Fruit fly (Drosophila melanogaster) whole organism, pupa: ENCODE results near the gene SP.
A peak's percentile ranks its signal among the peaks of the same experiment; 100 is the strongest.

ENCODE experiments used
- CG10348 ChIP-seq: fragments of 200-800 bp; sonication (Bioruptor generic); IDR thresholded peaks from 2 replicates; pipeline ENCODE4 v1.3.6; 2022; ENCODE audit warnings: missing biosample characterization, missing genetic modification characterization
- CG12605 ChIP-seq: fragments of 200-800 bp; sonication (Bioruptor generic); IDR thresholded peaks from 2 replicates; pipeline ENCODE4 v1.3.6; 2022; ENCODE audit warnings: missing biosample characterization, missing genetic modification characterization
- CG13204 ChIP-seq: fragments of 200-800 bp; sonication (Bioruptor generic); optimal IDR thresholded peaks from 2 replicates; lab custom pipeline; 2018; ENCODE audit warnings: missing biosample characterization, mild to moderate bottlenecking, missing genetic modification characterization, moderate library complexity
- CG14655 ChIP-seq: fragments of 200-800 bp; sonication (Bioruptor generic); optimal IDR thresholded peaks from 3 replicates; lab custom pipeline; 2017; ENCODE audit warnings: mild to moderate bottlenecking, missing biosample characterization, missing genetic modification reagents, missing genetic modification characterization
- CG15710 ChIP-seq: fragments of 200-800 bp; sonication (Bioruptor generic); optimal IDR thresholded peaks from 2 replicates; lab custom pipeline; 2018; ENCODE audit warnings: missing biosample characterization, mild to moderate bottlenecking, missing genetic modification characterization, moderate library complexity
- CG17806 ChIP-seq: fragments of 200-800 bp; sonication (Bioruptor generic); optimal IDR thresholded peaks from 2 replicates; lab custom pipeline; 2018; ENCODE audit warnings: missing biosample characterization, mild to moderate bottlenecking, missing genetic modification characterization, moderate library complexity
- CG32121 ChIP-seq: fragments of 200-800 bp; sonication (Bioruptor generic); IDR thresholded peaks from 2 replicates; pipeline ENCODE4 v1.3.6; 2022; ENCODE audit warnings: missing biosample characterization, missing genetic modification characterization
- CG34367 ChIP-seq: fragments of 200-800 bp; sonication (Bioruptor generic); optimal IDR thresholded peaks from 2 replicates; lab custom pipeline; 2018; ENCODE audit warnings: missing biosample characterization, mild to moderate bottlenecking, missing genetic modification characterization
- CG4496 ChIP-seq: fragments of 200-800 bp; sonication (Bioruptor generic); IDR thresholded peaks from 3 replicates; pipeline ENCODE4 v1.3.6; 2022; ENCODE audit warnings: missing biosample characterization, missing genetic modification characterization
- CG8159 ChIP-seq: fragments of 200-800 bp; sonication (Bioruptor generic); optimal IDR thresholded peaks from 3 replicates; lab custom pipeline; 2018; ENCODE audit warnings: missing biosample characterization, mild to moderate bottlenecking, missing genetic modification characterization, moderate library complexity
- CG8301 ChIP-seq: fragments of 200-800 bp; sonication (Bioruptor generic); optimal IDR thresholded peaks from 2 replicates; lab custom pipeline; 2018; ENCODE audit warnings: missing biosample characterization, mild to moderate bottlenecking, missing genetic modification characterization
- CG9948 ChIP-seq: fragments of 200-800 bp; sonication (Bioruptor generic); optimal IDR thresholded peaks from 2 replicates; lab custom pipeline; 2018; ENCODE audit warnings: missing biosample characterization, mild to moderate bottlenecking, missing genetic modification characterization, moderate library complexity
- D1 ChIP-seq: fragments of 200-800 bp; sonication (Bioruptor generic); optimal IDR thresholded peaks from 2 replicates; lab custom pipeline; 2018; ENCODE audit warnings: missing biosample characterization, mild to moderate bottlenecking, missing genetic modification characterization, moderate library complexity
- EcR ChIP-seq: fragments of 200-800 bp; sonication (Bioruptor generic); optimal IDR thresholded peaks from 3 replicates; lab custom pipeline; 2019; ENCODE audit warnings: missing biosample characterization, missing genetic modification characterization, mild to moderate bottlenecking, moderate library complexity, missing genetic modification reagents
- Ets98B ChIP-seq: fragments of 200-800 bp; sonication (Bioruptor generic); IDR thresholded peaks from 2 replicates; pipeline ENCODE4 v1.3.6; 2022; ENCODE audit warnings: missing biosample characterization, missing genetic modification characterization
- Pif1A ChIP-seq: fragments of 200-800 bp; sonication (Bioruptor generic); optimal IDR thresholded peaks from 3 replicates; lab custom pipeline; 2016; ENCODE audit warnings: missing biosample characterization, missing genetic modification characterization
- Pif1B ChIP-seq: fragments of 200-800 bp; sonication (Bioruptor generic); optimal IDR thresholded peaks from 3 replicates; lab custom pipeline; 2016; ENCODE audit warnings: missing biosample characterization, missing genetic modification characterization
- Snoo ChIP-seq: fragments of 200-800 bp; sonication (Bioruptor generic); optimal IDR thresholded peaks from 3 replicates; lab custom pipeline; 2017; ENCODE audit warnings: missing biosample characterization, mild to moderate bottlenecking, missing genetic modification characterization, inconsistent platforms
- fd96Ca ChIP-seq: fragments of 200-800 bp; sonication (Bioruptor generic); IDR thresholded peaks from 3 replicates; pipeline ENCODE4 v1.3.6; 2022; ENCODE audit warnings: missing biosample characterization, missing genetic modification characterization
- gl ChIP-seq: fragments of 200-800 bp; sonication (Bioruptor generic); optimal IDR thresholded peaks from 2 replicates; lab custom pipeline; 2018; ENCODE audit warnings: missing biosample characterization, mild to moderate bottlenecking, missing genetic modification characterization
- rn ChIP-seq: fragments of 200-800 bp; sonication (Bioruptor generic); IDR thresholded peaks from 2 replicates; pipeline ENCODE4 v1.3.6; 2022; ENCODE audit warnings: missing biosample characterization, missing genetic modification characterization

SP gene

dm6 chr3L:13301335-13301734 is at the start of gene SP:
SP (plus strand) TSS chr3L:13301635.
- TF ChIP-seq Snoo (tag; lab: Kevin White, UChicago) (no peak), CG14655 (GFP tag; lab: Kevin White, UChicago) (no peak), gl (no peak), CG17806 (tag; lab: Kevin White, UChicago) (no peak), Ets98B (no peak), D1 (tag; lab: Kevin White, UChicago) (no peak), CG10348 (no peak), CG12605 (no peak), CG32121 (no peak), CG15710 (no peak), EcR (no peak), CG8301 (tag; lab: Kevin White, UChicago) (no peak), rn (GFP tag; lab: Robert Waterston, UW) (no peak), Pif1B (GFP tag; lab: Kevin White, UChicago) (no peak), CG34367 (tag; lab: Kevin White, UChicago) (no peak), CG13204 (GFP tag; lab: Kevin White, UChicago) (no peak), CG8159 (tag; lab: Kevin White, UChicago) (no peak), CG4496 (GFP tag; lab: Robert Waterston, UW) (no peak), CG9948 (tag; lab: Kevin White, UChicago) (no peak), fd96Ca (GFP tag; lab: Robert Waterston, UW) (no peak)
- TF ChIP-seq, all 21 proteins: peak for 0

DNA sequence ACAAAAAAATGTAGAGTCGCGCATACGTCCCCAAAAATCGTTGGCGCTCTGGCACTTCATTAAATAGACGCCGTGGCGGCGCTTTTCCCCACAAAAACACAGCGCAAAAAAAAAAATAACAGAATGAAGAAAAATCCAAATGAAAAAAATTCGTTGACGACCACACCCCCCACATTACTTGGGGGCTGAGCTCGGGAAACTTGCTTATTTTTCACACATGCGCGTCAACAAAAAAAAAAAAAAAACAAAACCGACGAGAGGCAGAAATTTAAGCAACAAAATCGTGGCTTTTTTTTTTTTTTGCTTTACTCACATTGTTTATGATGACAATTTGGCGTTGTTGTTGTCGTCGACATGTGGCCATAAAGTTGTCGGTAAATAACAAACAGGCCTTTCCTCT is 49.6 kb upstream of the SP start:
- TF ChIP-seq Ets98B = peak; percentile 43; the same call in 1 of the 2 replicates
- peak; percentile 61 for TF ChIP-seq fd96Ca (GFP tag; lab: Robert Waterston, UW)
- TF ChIP-seq CG17806 (tag; lab: Kevin White, UChicago) = no peak
- 0 out of 2 replicates have a peak, but pooled peaks have one; percentile 37 for TF ChIP-seq CG12605
- TF ChIP-seq CG15710 = no peak
- TF ChIP-seq CG32121 = peak; percentile 48; the same call in 1 of the 2 replicates

DNA sequence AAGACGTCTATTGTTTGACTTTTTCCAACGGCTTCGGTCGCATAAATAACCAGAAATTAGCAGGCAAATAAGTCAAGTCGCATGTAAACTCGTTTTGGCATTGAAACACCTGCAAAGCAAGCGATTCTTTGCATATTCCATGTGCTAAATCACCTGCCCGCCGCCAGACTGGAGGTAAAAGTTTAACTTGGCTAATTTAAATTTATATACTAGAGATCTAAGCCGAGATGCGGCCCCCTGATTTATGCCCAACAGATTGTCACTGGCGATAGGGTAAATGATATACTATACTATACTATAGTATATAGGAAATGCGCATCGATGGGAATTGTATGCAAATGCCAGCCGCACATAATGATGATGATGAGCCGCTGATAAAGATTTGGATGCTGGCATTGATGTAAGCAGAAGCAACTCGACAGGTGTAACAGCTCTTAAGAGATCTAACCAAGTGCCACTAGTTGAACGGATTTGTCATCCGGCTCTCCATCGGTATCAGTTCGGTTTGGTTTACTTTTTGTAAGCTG is 48.4 kb upstream of the SP start:
- TF ChIP-seq CG10348 (no peak), Pif1B (GFP tag; lab: Kevin White, UChicago) (no peak), fd96Ca (GFP tag; lab: Robert Waterston, UW) (no peak), Pif1A (no peak), CG15710 (no peak)

DNA sequence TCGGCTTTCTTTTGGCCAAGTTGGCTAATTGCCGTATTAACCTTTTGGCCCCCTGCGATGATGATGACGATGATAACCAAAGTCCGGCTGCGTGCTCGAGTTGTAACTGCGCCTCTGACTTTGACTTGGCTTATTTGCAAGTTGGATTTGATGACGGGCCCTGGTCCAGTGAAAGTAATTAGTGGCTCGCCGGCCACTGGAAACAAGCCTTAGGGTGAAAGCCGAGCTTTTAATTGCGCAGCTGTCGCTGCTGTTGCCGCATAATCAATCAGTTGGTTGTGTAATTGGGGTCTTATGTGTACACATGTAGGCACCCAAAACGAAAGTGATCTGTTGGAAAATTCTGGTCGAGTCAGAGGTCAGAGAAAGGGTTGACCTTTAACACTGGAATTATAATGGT is 47.2 kb upstream of the SP start:
- TF ChIP-seq CG17806 (tag; lab: Kevin White, UChicago) = no peak
- TF ChIP-seq CG10348 = no peak
- no peak for TF ChIP-seq Ets98B
- TF ChIP-seq CG15710 = no peak
- TF ChIP-seq Pif1A = no peak
- TF ChIP-seq rn (GFP tag; lab: Robert Waterston, UW) = no peak
- no peak for TF ChIP-seq CG9948 (tag; lab: Kevin White, UChicago)
- no peak for TF ChIP-seq CG8159 (tag; lab: Kevin White, UChicago)
- TF ChIP-seq gl = no peak
- TF ChIP-seq Snoo (tag; lab: Kevin White, UChicago) = no peak
- TF ChIP-seq fd96Ca (GFP tag; lab: Robert Waterston, UW) = no peak

dm6 chr3L:13255393-13256078 is 45.9 kb upstream of the SP start:
- TF ChIP-seq CG9948 (tag; lab: Kevin White, UChicago) = no peak
- TF ChIP-seq CG15710 = no peak
- no peak for TF ChIP-seq Pif1B (GFP tag; lab: Kevin White, UChicago)
- no peak for TF ChIP-seq rn (GFP tag; lab: Robert Waterston, UW)
- TF ChIP-seq CG32121 = no peak
- peak; percentile 17 for TF ChIP-seq D1 (tag; lab: Kevin White, UChicago)
- no peak for TF ChIP-seq CG8301 (tag; lab: Kevin White, UChicago)
- TF ChIP-seq CG10348 = no peak
- TF ChIP-seq CG17806 (tag; lab: Kevin White, UChicago) = no peak
- TF ChIP-seq CG13204 (GFP tag; lab: Kevin White, UChicago) = peak; percentile 17
- no peak for TF ChIP-seq CG12605
- TF ChIP-seq CG14655 (GFP tag; lab: Kevin White, UChicago) = peak; percentile 40
- no peak for TF ChIP-seq CG8159 (tag; lab: Kevin White, UChicago)
- no peak for TF ChIP-seq Snoo (tag; lab: Kevin White, UChicago)
- TF ChIP-seq Pif1A = no peak
- peak; percentile 32 for TF ChIP-seq EcR
- 0 out of 3 replicates have a peak, but pooled peaks have one; percentile 30 for TF ChIP-seq fd96Ca (GFP tag; lab: Robert Waterston, UW)
- TF ChIP-seq CG4496 (GFP tag; lab: Robert Waterston, UW) = 0 out of 3 replicates have a peak, but pooled peaks have one; percentile 27

dm6 chr3L:13256159-13256558 is 45.3 kb upstream of the SP start:
- no peak for TF ChIP-seq gl
- TF ChIP-seq D1 (tag; lab: Kevin White, UChicago) = no peak
- TF ChIP-seq Snoo (tag; lab: Kevin White, UChicago) = no peak
- TF ChIP-seq rn (GFP tag; lab: Robert Waterston, UW) = no peak
- TF ChIP-seq CG12605 = no peak
- TF ChIP-seq CG34367 (tag; lab: Kevin White, UChicago) = no peak
- TF ChIP-seq EcR = no peak
- TF ChIP-seq fd96Ca (GFP tag; lab: Robert Waterston, UW) = no peak
- no peak for TF ChIP-seq CG10348
- TF ChIP-seq CG14655 (GFP tag; lab: Kevin White, UChicago) = no peak
- TF ChIP-seq CG13204 (GFP tag; lab: Kevin White, UChicago) = no peak
- no peak for TF ChIP-seq CG8301 (tag; lab: Kevin White, UChicago)
- no peak for TF ChIP-seq CG15710
- TF ChIP-seq CG9948 (tag; lab: Kevin White, UChicago) = no peak
- no peak for TF ChIP-seq CG17806 (tag; lab: Kevin White, UChicago)
- TF ChIP-seq Ets98B = no peak
- no peak for TF ChIP-seq Pif1B (GFP tag; lab: Kevin White, UChicago)
